Fruit fly (Drosophila melanogaster) whole organism: ENCODE data around the gene Arfrp1.

Experiments
- CG8478 ChIP-seq: fragments of >200 bp; optimal IDR thresholded peaks from 2 replicates; lab custom pipeline; 2018; ENCODE audit warnings: inconsistent platforms
- EcR ChIP-seq, 2 experiments: fragments of >200 bp; optimal IDR thresholded peaks; 2 replicates each; lab custom pipeline; 2017; ENCODE audit warnings: missing biosample characterization in 2 of 2, missing genetic modification characterization in 2 of 2, missing genetic modification reagents in 2 of 2

dm6 chrX:9093912-9094311 is 13.0 kb upstream of the Arfrp1 start:
- TF ChIP-seq EcR (GFP tag; optimal IDR thresholded peaks at IDR 0.05; lab: Kevin White, UChicago) (no peak), CG8478 (no peak)
